Worm (Caenorhabditis elegans): ENCODE results near the gene sre-4.

Gene sre-4

ce11 chrIV:9735750-9736149 is 48.8 kb downstream of the sre-4 start:
- peak; percentile 64 for TF ChIP-seq pqm-1 (tag; optimal IDR thresholded peaks at IDR 0.05)
- peak; percentile 4 for TF ChIP-seq ceh-28 (tag; optimal IDR thresholded peaks at IDR 0.05)
- TF ChIP-seq fos-1 (tag; optimal IDR thresholded peaks at IDR 0.05) = no peak
- no peak for TF ChIP-seq unc-62 (GFP tag; optimal IDR thresholded peaks at IDR 0.05)
- TF ChIP-seq sea-2 (GFP tag; optimal IDR thresholded peaks at IDR 0.05) = no peak
- TF ChIP-seq lin-39 (tag; optimal IDR thresholded peaks at IDR 0.05) = no peak
- no peak for TF ChIP-seq snpc-4 (tag; optimal IDR thresholded peaks at IDR 0.05)
- no peak for TF ChIP-seq nhr-76 (tag; optimal IDR thresholded peaks at IDR 0.05)
- no peak for TF ChIP-seq nhr-23 (tag; optimal IDR thresholded peaks at IDR 0.05)
- peak; percentile 35 for TF ChIP-seq nfya-1 (tag; optimal IDR thresholded peaks at IDR 0.05; ENCODE audit: insufficient read depth)
- TF ChIP-seq elt-2 (tag; optimal IDR thresholded peaks at IDR 0.05) = peak; percentile 75

- no peak for TF ChIP-seq ceh-28 (tag; optimal IDR thresholded peaks at IDR 0.05)
- no peak for TF ChIP-seq sea-2 (GFP tag; optimal IDR thresholded peaks at IDR 0.05)
- peak; percentile 16 for TF ChIP-seq pqm-1 (tag; optimal IDR thresholded peaks at IDR 0.05)
- peak; percentile 3 for TF ChIP-seq elt-2 (tag; optimal IDR thresholded peaks at IDR 0.05)
- no peak for TF ChIP-seq zag-1 (tag; optimal IDR thresholded peaks at IDR 0.05)
Measured at ce11 chrIV:9734861-9735260, 49.7 kb downstream of the sre-4 start.

- TF ChIP-seq egl-27 (tag; optimal IDR thresholded peaks at IDR 0.05) = no peak
- no peak for TF ChIP-seq mdl-1 (tag; optimal IDR thresholded peaks at IDR 0.05)
- no peak for TF ChIP-seq zag-1 (tag; optimal IDR thresholded peaks at IDR 0.05)
- TF ChIP-seq elt-3 (tag; optimal IDR thresholded peaks at IDR 0.05) = no peak
- TF ChIP-seq nhr-237 (tag; optimal IDR thresholded peaks at IDR 0.05) = no peak
- TF ChIP-seq hmg-11 (tag; optimal IDR thresholded peaks at IDR 0.05) = no peak
- TF ChIP-seq nhr-77 (tag; optimal IDR thresholded peaks at IDR 0.05) = no peak
- TF ChIP-seq fkh-2 (tag; optimal IDR thresholded peaks at IDR 0.05) = no peak
- TF ChIP-seq fos-1 (tag; optimal IDR thresholded peaks at IDR 0.05) = no peak
- no peak for TF ChIP-seq aly-2 (tag; optimal IDR thresholded peaks at IDR 0.05)
Measured at ce11 chrIV:9733904-9734303, 50.7 kb downstream of the sre-4 start.
